Fruit fly (Drosophila melanogaster) whole organism, embryonic: ENCODE measurements around the gene NaPi-III.

Experiments
- ATbp ChIP-seq: fragments of 200-800 bp; sonication (Bioruptor generic); optimal IDR thresholded peaks from 2 replicates; lab custom pipeline; 2017; ENCODE audit warnings: missing biosample characterization, mild to moderate bottlenecking, missing genetic modification characterization, missing genetic modification reagents
- Ada2b ChIP-seq: fragments of 200-800 bp; sonication (Bioruptor generic); IDR thresholded peaks from 2 replicates; pipeline ENCODE4 v1.3.6; 2022; ENCODE audit warnings: missing biosample characterization, missing genetic modification characterization
- Atf3 ChIP-seq: fragments of 200-800 bp; sonication (Bioruptor generic); optimal IDR thresholded peaks from 3 replicates; lab custom pipeline; 2016; ENCODE audit warnings: missing biosample characterization, missing genetic modification characterization
- CG10267 ChIP-seq: fragments of 200-800 bp; sonication (Bioruptor generic); optimal IDR thresholded peaks from 2 replicates; lab custom pipeline; 2018; ENCODE audit warnings: missing biosample characterization, mild to moderate bottlenecking, missing genetic modification characterization, moderate library complexity
- CG11504 ChIP-seq: fragments of 200-800 bp; sonication (Bioruptor generic); optimal IDR thresholded peaks from 3 replicates; lab custom pipeline; 2019; ENCODE audit warnings: missing biosample characterization, mild to moderate bottlenecking, missing genetic modification characterization, moderate library complexity
- CG12219 ChIP-seq: fragments of 200-800 bp; sonication (Bioruptor generic); optimal IDR thresholded peaks from 3 replicates; lab custom pipeline; 2018; ENCODE audit warnings: missing biosample characterization, mild to moderate bottlenecking, missing genetic modification characterization
- CG12391 ChIP-seq: fragments of 200-800 bp; sonication (Bioruptor generic); optimal IDR thresholded peaks from 3 replicates; lab custom pipeline; 2018; ENCODE audit warnings: missing biosample characterization, mild to moderate bottlenecking, missing genetic modification characterization, moderate library complexity
- CG13296 ChIP-seq: fragments of 200-800 bp; sonication (Bioruptor generic); optimal IDR thresholded peaks from 3 replicates; lab custom pipeline; 2018; ENCODE audit warnings: missing biosample characterization, mild to moderate bottlenecking, missing genetic modification characterization
- CG13424 ChIP-seq: fragments of 200-800 bp; sonication (Bioruptor generic); optimal IDR thresholded peaks from 2 replicates; lab custom pipeline; 2019; ENCODE audit warnings: missing biosample characterization, mild to moderate bottlenecking, missing genetic modification characterization, moderate library complexity
- CG13894 ChIP-seq: fragments of 200-800 bp; sonication (Bioruptor generic); optimal IDR thresholded peaks from 3 replicates; lab custom pipeline; 2018; ENCODE audit warnings: missing biosample characterization, mild to moderate bottlenecking, missing genetic modification characterization, moderate library complexity
- CG14050 ChIP-seq: fragments of 200-800 bp; sonication (Bioruptor generic); IDR thresholded peaks from 3 replicates; pipeline ENCODE4 v1.3.6; 2022; ENCODE audit warnings: missing biosample characterization, missing genetic modification characterization
- CG1603 ChIP-seq: fragments of 200-800 bp; sonication (Bioruptor generic); optimal IDR thresholded peaks from 2 replicates; lab custom pipeline; 2019; ENCODE audit warnings: missing biosample characterization, mild to moderate bottlenecking, missing genetic modification characterization, moderate library complexity
- CG17612 ChIP-seq: fragments of 200-800 bp; sonication (Bioruptor generic); IDR thresholded peaks from 2 replicates; pipeline ENCODE4 v1.3.6; 2022; ENCODE audit warnings: missing biosample characterization, missing genetic modification characterization
- CG18619 ChIP-seq: fragments of 200-800 bp; sonication (Bioruptor generic); optimal IDR thresholded peaks from 3 replicates; lab custom pipeline; 2017; ENCODE audit warnings: missing biosample characterization, mild to moderate bottlenecking, missing genetic modification characterization
- CG2202 ChIP-seq: fragments of 200-800 bp; sonication (Bioruptor generic); optimal IDR thresholded peaks from 2 replicates; lab custom pipeline; 2018; ENCODE audit warnings: missing biosample characterization, mild to moderate bottlenecking, missing genetic modification characterization
- CG33557 ChIP-seq: fragments of 200-800 bp; sonication (Bioruptor generic); optimal IDR thresholded peaks from 2 replicates; lab custom pipeline; 2019; ENCODE audit warnings: missing biosample characterization, mild to moderate bottlenecking, missing genetic modification characterization, moderate library complexity
- CG3726 ChIP-seq: fragments of 200-800 bp; sonication (Bioruptor generic); IDR thresholded peaks from 3 replicates; pipeline ENCODE4, ENCODE4 v1.3.6; 2022; ENCODE audit warnings: missing biosample characterization, missing genetic modification characterization
- CG4617 ChIP-seq: fragments of 200-800 bp; sonication (Bioruptor generic); optimal IDR thresholded peaks from 3 replicates; lab custom pipeline; 2016; ENCODE audit warnings: missing biosample characterization, missing genetic modification characterization, borderline replicate concordance
- CG4854 ChIP-seq: fragments of 200-800 bp; sonication (Bioruptor generic); optimal IDR thresholded peaks from 2 replicates; lab custom pipeline; 2016; ENCODE audit warnings: missing biosample characterization, missing genetic modification characterization, inconsistent platforms
- CG6175 ChIP-seq: fragments of 200-800 bp; sonication (Bioruptor generic); IDR thresholded peaks from 3 replicates; pipeline ENCODE4 v1.3.6; 2022; ENCODE audit warnings: missing biosample characterization, missing genetic modification characterization
- CG7271 ChIP-seq: fragments of 200-800 bp; sonication (Bioruptor generic); optimal IDR thresholded peaks from 2 replicates; lab custom pipeline; 2018; ENCODE audit warnings: missing biosample characterization, mild to moderate bottlenecking, missing genetic modification characterization, moderate library complexity
- CG7556 ChIP-seq: fragments of 200-800 bp; sonication (Bioruptor generic); optimal IDR thresholded peaks from 2 replicates; lab custom pipeline; 2017; ENCODE audit warnings: missing biosample characterization, mild to moderate bottlenecking, missing genetic modification characterization
- CG8281 ChIP-seq: fragments of 200-800 bp; sonication (Bioruptor generic); optimal IDR thresholded peaks from 2 replicates; lab custom pipeline; 2018; ENCODE audit warnings: missing biosample characterization, mild to moderate bottlenecking, missing genetic modification characterization, moderate library complexity
- CG8765 ChIP-seq: fragments of 200-800 bp; sonication (Bioruptor generic); IDR thresholded peaks from 2 replicates; pipeline ENCODE4 v1.3.6; 2022; ENCODE audit warnings: missing biosample characterization, missing genetic modification characterization
- Dfd ChIP-seq, 2 experiments: fragments of >200 bp; optimal IDR thresholded peaks; 2 replicates each; lab custom pipeline; 2017; ENCODE audit warnings: missing biosample characterization in 2 of 2, missing genetic modification characterization in 2 of 2
- Ets97D ChIP-seq: fragments of 200-800 bp; sonication (Bioruptor generic); optimal IDR thresholded peaks from 3 replicates; lab custom pipeline; 2016; ENCODE audit warnings: missing biosample characterization, missing genetic modification characterization
- Fer3 ChIP-seq: fragments of 200-800 bp; sonication (Bioruptor generic); optimal IDR thresholded peaks from 2 replicates; lab custom pipeline; 2018; ENCODE audit warnings: missing biosample characterization, mild to moderate bottlenecking, missing genetic modification characterization, moderate library complexity
- H15 ChIP-seq: fragments of 200-800 bp; sonication (Bioruptor generic); IDR thresholded peaks from 3 replicates; pipeline ENCODE4 v1.3.6; 2022; ENCODE audit warnings: missing biosample characterization, missing genetic modification characterization
- Hey ChIP-seq: fragments of 200-800 bp; sonication (Bioruptor generic); optimal IDR thresholded peaks from 3 replicates; lab custom pipeline; 2018; ENCODE audit warnings: missing biosample characterization, mild to moderate bottlenecking, missing genetic modification characterization
- Med ChIP-seq: fragments of 200-800 bp; sonication (Bioruptor generic); peaks from one replicate; lab custom pipeline; 2016; ENCODE audit warnings: missing biosample characterization, missing genetic modification characterization, mild to moderate bottlenecking, inconsistent platforms, moderate library complexity
- Oaz ChIP-seq: fragments of 200-800 bp; sonication (Bioruptor generic); IDR thresholded peaks from 2 replicates; pipeline ENCODE4 v1.3.6; 2022; ENCODE audit warnings: missing biosample characterization, missing genetic modification characterization
- Ptx1 ChIP-seq: fragments of 200-800 bp; sonication (Bioruptor generic); IDR thresholded peaks from 2 replicates; pipeline ENCODE4 v1.3.6; 2022; ENCODE audit warnings: missing biosample characterization, missing genetic modification characterization
- Ravus ChIP-seq: fragments of 200-800 bp; sonication (Bioruptor generic); IDR thresholded peaks from 2 replicates; pipeline ENCODE4 v1.3.6; 2022; ENCODE audit warnings: missing biosample characterization, missing genetic modification characterization
- Rfx ChIP-seq: fragments of 200-800 bp; sonication (Bioruptor generic); IDR thresholded peaks from 2 replicates; pipeline ENCODE4 v1.3.6; 2022; ENCODE audit warnings: missing biosample characterization, missing genetic modification characterization
- Sox100B ChIP-seq: fragments of 200-800 bp; sonication (Bioruptor generic); optimal IDR thresholded peaks from 3 replicates; lab custom pipeline; 2018; ENCODE audit warnings: missing biosample characterization, mild to moderate bottlenecking, missing genetic modification characterization
- Stat92E ChIP-seq, 3 experiments: fragments of >200 bp in 2 of 3; fragments of 200-800 bp in 1 of 3; sonication (Bioruptor generic) in 1 of 3; optimal IDR thresholded peaks; 2 replicates each; lab custom pipeline; 2017 to 2019; ENCODE audit warnings: missing biosample characterization in 3 of 3, missing genetic modification characterization in 3 of 3, mild to moderate bottlenecking in 1 of 3, moderate library complexity in 1 of 3
- YL-1 ChIP-seq: fragments of 200-800 bp; sonication (Bioruptor generic); optimal IDR thresholded peaks from 3 replicates; lab custom pipeline; 2017; ENCODE audit warnings: missing biosample characterization, mild to moderate bottlenecking, missing genetic modification characterization
- ci ChIP-seq: fragments of 200-800 bp; sonication (Bioruptor generic); IDR thresholded peaks from 3 replicates; pipeline ENCODE4 v1.3.6; 2022; ENCODE audit warnings: missing biosample characterization, missing genetic modification characterization
- en ChIP-seq: fragments of 200-800 bp; sonication (Bioruptor generic); optimal IDR thresholded peaks from 2 replicates; lab custom pipeline; 2016; ENCODE audit warnings: missing biosample characterization, missing genetic modification characterization
- fd64A ChIP-seq: fragments of 200-800 bp; sonication (Bioruptor generic); optimal IDR thresholded peaks from 3 replicates; lab custom pipeline; 2018; ENCODE audit warnings: missing biosample characterization, mild to moderate bottlenecking, missing genetic modification characterization
- gcm2 ChIP-seq: fragments of 200-800 bp; sonication (Bioruptor generic); optimal IDR thresholded peaks from 2 replicates; lab custom pipeline; 2016; ENCODE audit warnings: missing biosample characterization, missing genetic modification characterization
- hth ChIP-seq: fragments of >200 bp; optimal IDR thresholded peaks from 2 replicates; lab custom pipeline; 2017; ENCODE audit warnings: inconsistent platforms
- p53 ChIP-seq: fragments of 200-800 bp; sonication (Bioruptor generic); optimal IDR thresholded peaks from 2 replicates; lab custom pipeline; 2016; ENCODE audit warnings: missing biosample characterization, missing genetic modification characterization
- pb ChIP-seq: fragments of 200-800 bp; sonication (Bioruptor generic); optimal IDR thresholded peaks from 3 replicates; lab custom pipeline; 2016; ENCODE audit warnings: missing biosample characterization, missing genetic modification characterization
- pita ChIP-seq: fragments of 200-800 bp; sonication (Bioruptor generic); optimal IDR thresholded peaks from 2 replicates; lab custom pipeline; 2017; ENCODE audit warnings: missing biosample characterization, mild to moderate bottlenecking, missing genetic modification characterization
- repo ChIP-seq: fragments of 200-800 bp; sonication (Bioruptor generic); optimal IDR thresholded peaks from 2 replicates; lab custom pipeline; 2016; ENCODE audit warnings: missing biosample characterization, missing genetic modification characterization
- rib ChIP-seq: fragments of 200-800 bp; sonication (Bioruptor generic); IDR thresholded peaks from 2 replicates; pipeline ENCODE4 v1.3.6; 2022; ENCODE audit warnings: missing biosample characterization, missing genetic modification characterization
- seq ChIP-seq: fragments of 200-800 bp; sonication (Bioruptor generic); IDR thresholded peaks from 2 replicates; pipeline ENCODE4 v1.3.6; 2022; ENCODE audit warnings: missing biosample characterization, missing genetic modification characterization
- sisA ChIP-seq: fragments of 200-800 bp; sonication (Bioruptor generic); IDR thresholded peaks from 2 replicates; pipeline ENCODE4 v1.3.6; 2022; ENCODE audit warnings: missing biosample characterization, missing genetic modification characterization
- tna ChIP-seq: fragments of 200-800 bp; sonication (Bioruptor generic); IDR thresholded peaks from 2 replicates; pipeline ENCODE4 v1.3.6; 2022; ENCODE audit warnings: missing biosample characterization, missing genetic modification characterization; ENCODE audit not compliant: partially characterized antibody
- wdn ChIP-seq: fragments of 200-800 bp; sonication (Bioruptor generic); IDR thresholded peaks from 2 replicates; pipeline ENCODE4 v1.3.6; 2022; ENCODE audit warnings: missing biosample characterization, missing genetic modification characterization

The NaPi-III gene

dm6 chr3L:11093046-11093520 lies 30.1 kb upstream of the NaPi-III start, which contains the start of gene JIL-1 (continued):
- TF ChIP-seq gcm2 (GFP tag; lab: Kevin White, UChicago) (no peak), repo (GFP tag; lab: Kevin White, UChicago) (peak; percentile 19), Ets97D (peak; percentile 54), CG13424 (tag; lab: Kevin White, UChicago) (peak; percentile 35), CG12219 (GFP tag; lab: Kevin White, UChicago) (no peak), CG3726 (GFP tag; lab: Robert Waterston, UW) (no peak; the same call in 2 of the 3 replicates), CG4854 (peak; percentile 48), rib (GFP tag; lab: Robert Waterston, UW) (peak; percentile 50), fd64A (GFP tag; lab: Kevin White, UChicago) (no peak), Oaz (GFP tag; lab: Robert Waterston, UW) (no peak), CG1603 (peak; percentile 35), hth (lab: Kevin White, UChicago) (no peak), CG7556 (GFP tag; lab: Kevin White, UChicago) (peak; percentile 27), Med (GFP tag; lab: Kevin White, UChicago) (peak; percentile 95), en (GFP tag; lab: Kevin White, UChicago) (no peak), pb (GFP tag; lab: Kevin White, UChicago) (no peak), CG13296 (GFP tag; lab: Kevin White, UChicago) (peak; percentile 47), Rfx (peak; percentile 94), sisA (GFP tag; lab: Robert Waterston, UW) (peak; percentile 79), seq (GFP tag; lab: Robert Waterston, UW) (no peak), CG2202 (tag; lab: Kevin White, UChicago) (peak; percentile 34), Fer3 (tag; lab: Kevin White, UChicago) (peak; percentile 54), CG14050 (GFP tag; lab: Robert Waterston, UW) (peak; percentile 66; the same call in 2 of the 3 replicates), CG33557 (GFP tag; lab: Kevin White, UChicago) (peak; percentile 28), pita (GFP tag; lab: Kevin White, UChicago) (no peak), CG8765 (GFP tag; lab: Robert Waterston, UW) (no peak), CG4617 (GFP tag; lab: Kevin White, UChicago) (peak; percentile 9), Sox100B (GFP tag; lab: Kevin White, UChicago) (peak; percentile 29), wdn (GFP tag; lab: Robert Waterston, UW) (peak; percentile 65), Ravus (no peak), CG10267 (peak; percentile 96), ci (GFP tag; lab: Robert Waterston, UW) (peak; percentile 78), p53 (GFP tag; lab: Kevin White, UChicago) (no peak), CG8281 (tag; lab: Kevin White, UChicago) (no peak), CG7271 (tag; lab: Kevin White, UChicago) (no peak), Ada2b (GFP tag; lab: Robert Waterston, UW) (peak; percentile 66), tna (GFP tag; lab: Robert Waterston, UW) (peak; percentile 73), CG6175 (GFP tag; lab: Robert Waterston, UW) (peak; percentile 71; the same call in 2 of the 3 replicates), CG18619 (peak; percentile 41), ATbp (GFP tag; lab: Kevin White, UChicago) (no peak), H15 (GFP tag; lab: Robert Waterston, UW) (peak; percentile 24; the same call in 1 of the 3 replicates), CG17612 (GFP tag; lab: Robert Waterston, UW) (no peak), Stat92E (GFP tag; optimal IDR thresholded peaks at IDR 0.05; lab: Kevin White, UChicago) (peak in 1 of 3 experiments; percentile 43), YL-1 (GFP tag; lab: Kevin White, UChicago) (no peak), Dfd (GFP tag; optimal IDR thresholded peaks at IDR 0.05; lab: Kevin White, UChicago) (no peak), Atf3 (GFP tag; lab: Kevin White, UChicago) (no peak), Hey (tag; lab: Kevin White, UChicago) (no peak), CG12391 (tag; lab: Kevin White, UChicago) (peak; percentile 71), CG11504 (tag; lab: Kevin White, UChicago) (peak; percentile 61), CG13894 (tag; lab: Kevin White, UChicago) (peak; percentile 31), Ptx1 (GFP tag; lab: Robert Waterston, UW) (peak; percentile 80)
